Worm (Caenorhabditis elegans): ENCODE results near the gene F20H11.4.

The F20H11.4 gene

DNA sequence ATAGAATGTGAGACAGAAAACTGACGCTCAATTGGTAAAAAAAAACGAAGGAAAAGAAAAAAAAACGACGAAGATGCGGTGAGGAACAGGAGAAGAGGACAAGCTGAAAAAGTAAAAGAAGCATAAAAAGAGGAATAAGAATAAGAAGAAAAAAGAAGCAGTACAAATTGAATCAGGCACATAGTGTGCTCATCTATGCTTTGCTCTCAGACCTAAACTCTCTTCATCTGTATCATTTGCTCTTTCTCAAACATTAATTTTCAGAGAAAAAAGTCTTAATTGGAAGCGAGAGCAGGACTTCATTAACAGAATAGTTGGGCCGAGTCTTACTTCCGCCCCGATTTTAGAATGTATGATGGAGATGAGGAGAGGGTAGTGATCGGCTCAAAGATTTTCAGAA lies 38.5 kb downstream of the F20H11.4 start:
- TF ChIP-seq tra-4 (tag; optimal IDR thresholded peaks at IDR 0.05): no peak
- no peak for TF ChIP-seq hmbx-1 (tag; optimal IDR thresholded peaks at IDR 0.05)
- TF ChIP-seq scrt-1 (GFP tag; IDR thresholded peaks at IDR 0.05): no peak
- no peak for TF ChIP-seq F13C5.2 (tag; optimal IDR thresholded peaks at IDR 0.05)
- no peak for TF ChIP-seq aly-1 (tag; optimal IDR thresholded peaks at IDR 0.05)
- TF ChIP-seq hmg-4 (GFP tag; optimal IDR thresholded peaks at IDR 0.05): no peak
- TF ChIP-seq hnd-1 (tag; optimal IDR thresholded peaks at IDR 0.05): no peak
- TF ChIP-seq ceh-13 (GFP tag; optimal IDR thresholded peaks at IDR 0.05): no peak
- TF ChIP-seq ets-7 (tag; optimal IDR thresholded peaks at IDR 0.05): no peak
- TF ChIP-seq tbx-11 (GFP tag; IDR thresholded peaks at IDR 0.05): no peak
- TF ChIP-seq flt-1 (GFP tag; IDR thresholded peaks at IDR 0.05): no peak
- no peak for TF ChIP-seq pes-1 (GFP tag; IDR thresholded peaks at IDR 0.05)
- TF ChIP-seq tbx-37 (GFP tag; conservative IDR thresholded peaks at IDR 0.05): no peak
- TF ChIP-seq ceh-36 (tag; optimal IDR thresholded peaks at IDR 0.05): no peak
- TF ChIP-seq ama-1 (optimal IDR thresholded peaks at IDR 0.05): no peak
- TF ChIP-seq sea-1 (GFP tag; conservative IDR thresholded peaks at IDR 0.05): no peak
- no peak for TF ChIP-seq B0310.2 (tag; optimal IDR thresholded peaks at IDR 0.05)

DNA sequence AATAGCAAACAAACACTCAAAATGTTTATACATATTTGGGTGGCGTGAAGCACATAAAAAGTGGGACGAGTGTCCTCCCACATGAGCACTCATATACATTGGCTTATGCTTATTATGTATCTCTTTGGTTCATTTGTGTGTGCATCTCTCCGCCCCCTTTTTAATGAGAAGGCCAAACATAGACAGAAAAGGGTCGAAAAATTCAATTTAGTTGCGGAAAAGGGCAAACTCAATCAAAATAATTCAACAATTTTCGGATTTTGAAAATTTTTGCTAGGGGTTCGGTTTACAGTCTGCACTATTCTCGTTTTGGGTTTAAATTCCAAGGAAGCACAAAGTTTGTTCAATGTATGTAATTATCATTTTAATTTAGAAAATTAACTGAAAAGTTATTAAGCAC lies 39.1 kb downstream of the F20H11.4 start:
- TF ChIP-seq pes-1 (GFP tag; IDR thresholded peaks at IDR 0.05): no peak
- TF ChIP-seq aly-1 (tag; optimal IDR thresholded peaks at IDR 0.05): no peak
- no peak for TF ChIP-seq tra-4 (tag; optimal IDR thresholded peaks at IDR 0.05)
- no peak for TF ChIP-seq scrt-1 (GFP tag; IDR thresholded peaks at IDR 0.05)
- TF ChIP-seq flt-1 (GFP tag; IDR thresholded peaks at IDR 0.05): no peak
- TF ChIP-seq hnd-1 (tag; optimal IDR thresholded peaks at IDR 0.05): no peak
- no peak for TF ChIP-seq sea-1 (GFP tag; conservative IDR thresholded peaks at IDR 0.05)
- TF ChIP-seq ceh-36 (tag; optimal IDR thresholded peaks at IDR 0.05): no peak
- TF ChIP-seq tbx-11 (GFP tag; IDR thresholded peaks at IDR 0.05): no peak
- no peak for TF ChIP-seq hmg-4 (GFP tag; optimal IDR thresholded peaks at IDR 0.05)
- no peak for TF ChIP-seq B0310.2 (tag; optimal IDR thresholded peaks at IDR 0.05)
- TF ChIP-seq ets-7 (tag; optimal IDR thresholded peaks at IDR 0.05): no peak
- no peak for TF ChIP-seq F13C5.2 (tag; optimal IDR thresholded peaks at IDR 0.05)
- no peak for TF ChIP-seq ama-1 (optimal IDR thresholded peaks at IDR 0.05)
- no peak for TF ChIP-seq hmbx-1 (tag; optimal IDR thresholded peaks at IDR 0.05)

DNA sequence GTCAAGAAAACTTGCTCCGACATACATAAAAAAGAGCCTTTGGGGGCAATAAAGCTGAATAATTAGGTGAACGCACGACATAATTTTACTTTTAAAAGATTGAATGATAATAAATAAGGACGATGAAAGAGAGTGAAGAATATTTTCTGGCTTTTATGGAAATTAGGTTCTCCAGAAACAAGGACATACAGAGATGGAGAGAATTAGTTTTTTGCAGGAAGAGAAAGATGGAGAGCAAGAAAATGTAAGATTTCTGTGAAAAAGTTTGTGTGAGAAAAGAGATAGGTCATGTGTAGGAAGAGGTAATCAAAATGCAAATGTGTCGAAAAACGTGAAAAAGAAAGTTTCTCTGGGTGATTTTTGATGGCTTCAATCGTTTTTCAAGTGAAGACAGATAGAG lies 43.6 kb downstream of the F20H11.4 start, which contains the start of gene pdfr-1:
Gene pdfr-1, minus strand, starts transcription at position 101 of the 400 bp plus-strand sequence.
- TF ChIP-seq ceh-13 (GFP tag; optimal IDR thresholded peaks at IDR 0.05) (no peak), tbx-37 (GFP tag; conservative IDR thresholded peaks at IDR 0.05) (no peak), ama-1 (optimal IDR thresholded peaks at IDR 0.05) (no peak), hmg-4 (GFP tag; optimal IDR thresholded peaks at IDR 0.05) (no peak), pes-1 (GFP tag; IDR thresholded peaks at IDR 0.05) (no peak), scrt-1 (GFP tag; IDR thresholded peaks at IDR 0.05) (no peak), B0310.2 (tag; optimal IDR thresholded peaks at IDR 0.05) (no peak), flt-1 (GFP tag; IDR thresholded peaks at IDR 0.05) (no peak), tra-4 (tag; optimal IDR thresholded peaks at IDR 0.05) (no peak), sea-1 (GFP tag; conservative IDR thresholded peaks at IDR 0.05) (no peak), hnd-1 (tag; optimal IDR thresholded peaks at IDR 0.05) (no peak), ets-7 (tag; optimal IDR thresholded peaks at IDR 0.05) (no peak), tbx-11 (GFP tag; IDR thresholded peaks at IDR 0.05) (no peak), F13C5.2 (tag; optimal IDR thresholded peaks at IDR 0.05) (no peak), aly-1 (tag; optimal IDR thresholded peaks at IDR 0.05) (no peak), hmbx-1 (tag; optimal IDR thresholded peaks at IDR 0.05) (no peak), ceh-36 (tag; optimal IDR thresholded peaks at IDR 0.05) (no peak)

- TF ChIP-seq ceh-36 (tag; optimal IDR thresholded peaks at IDR 0.05): no peak
- no peak for TF ChIP-seq tbx-11 (GFP tag; IDR thresholded peaks at IDR 0.05)
- TF ChIP-seq pes-1 (GFP tag; IDR thresholded peaks at IDR 0.05): no peak
- no peak for TF ChIP-seq sea-1 (GFP tag; conservative IDR thresholded peaks at IDR 0.05)
- no peak for TF ChIP-seq ama-1 (optimal IDR thresholded peaks at IDR 0.05)
- no peak for TF ChIP-seq aly-1 (tag; optimal IDR thresholded peaks at IDR 0.05)
- no peak for TF ChIP-seq B0310.2 (tag; optimal IDR thresholded peaks at IDR 0.05)
- no peak for TF ChIP-seq hnd-1 (tag; optimal IDR thresholded peaks at IDR 0.05)
- TF ChIP-seq scrt-1 (GFP tag; IDR thresholded peaks at IDR 0.05): no peak
- TF ChIP-seq F13C5.2 (tag; optimal IDR thresholded peaks at IDR 0.05): no peak
- TF ChIP-seq flt-1 (GFP tag; IDR thresholded peaks at IDR 0.05): no peak
- TF ChIP-seq ceh-13 (GFP tag; optimal IDR thresholded peaks at IDR 0.05): no peak
- no peak for TF ChIP-seq tbx-37 (GFP tag; conservative IDR thresholded peaks at IDR 0.05)
- TF ChIP-seq hmg-4 (GFP tag; optimal IDR thresholded peaks at IDR 0.05): no peak
- no peak for TF ChIP-seq tra-4 (tag; optimal IDR thresholded peaks at IDR 0.05)
- no peak for TF ChIP-seq hmbx-1 (tag; optimal IDR thresholded peaks at IDR 0.05)
- TF ChIP-seq ets-7 (tag; optimal IDR thresholded peaks at IDR 0.05): no peak
Observed at ce11 chrIII:6653932-6654331, 45.5 kb downstream of the F20H11.4 start.

- TF ChIP-seq aly-1 (tag; optimal IDR thresholded peaks at IDR 0.05) (no peak), hmbx-1 (tag; optimal IDR thresholded peaks at IDR 0.05) (no peak), ama-1 (optimal IDR thresholded peaks at IDR 0.05) (no peak), tbx-37 (GFP tag; conservative IDR thresholded peaks at IDR 0.05) (no peak), ets-7 (tag; optimal IDR thresholded peaks at IDR 0.05) (no peak), tra-4 (tag; optimal IDR thresholded peaks at IDR 0.05) (no peak), tbx-11 (GFP tag; IDR thresholded peaks at IDR 0.05) (no peak), hnd-1 (tag; optimal IDR thresholded peaks at IDR 0.05) (no peak), B0310.2 (tag; optimal IDR thresholded peaks at IDR 0.05) (no peak)
Observed at ce11 chrIII:6655830-6656229, 47.4 kb downstream of the F20H11.4 start.
